Worm (Caenorhabditis elegans) whole organism, late embryonic: ENCODE data around the gene F40C5.1.

Source experiments
- F13H6.1 ChIP-seq: sonication (generic microtip); optimal IDR thresholded peaks from 2 replicates; lab custom pipeline; 2016; ENCODE audit warnings: missing genetic modification characterization, missing compliant biosample characterization
- K09A11.1 ChIP-seq: sonication (generic microtip); optimal IDR thresholded peaks from 2 replicates; lab custom pipeline; 2017; ENCODE audit warnings: antibody characterized with exemption, mild to moderate bottlenecking, missing genetic modification characterization, missing compliant biosample characterization; ENCODE audit not compliant: insufficient read depth
- T23F11.4 ChIP-seq: fragments of 200-800 bp; sonication (Bioruptor generic); optimal IDR thresholded peaks from 2 replicates; lab custom pipeline; 2018; ENCODE audit warnings: mild to moderate bottlenecking, missing genetic modification characterization, missing compliant biosample characterization
- ahr-1 ChIP-seq: sonication (generic microtip); optimal IDR thresholded peaks from 2 replicates; lab custom pipeline; 2016; ENCODE audit warnings: missing genetic modification characterization, missing compliant biosample characterization
- ceh-14 ChIP-seq: sonication (generic microtip); optimal IDR thresholded peaks from 2 replicates; lab custom pipeline; 2016; ENCODE audit warnings: missing genotype, missing genetic modification characterization, missing compliant biosample characterization
- ceh-18 ChIP-seq: sonication (generic microtip); optimal IDR thresholded peaks from 2 replicates; lab custom pipeline; 2016; ENCODE audit warnings: missing genetic modification characterization, missing compliant biosample characterization
- ceh-19 ChIP-seq: fragments of 200-800 bp; sonication (Bioruptor generic); optimal IDR thresholded peaks from 2 replicates; lab custom pipeline; 2018; ENCODE audit warnings: mild to moderate bottlenecking, missing genetic modification characterization, missing compliant biosample characterization
- ceh-22 ChIP-seq: sonication (generic microtip); optimal IDR thresholded peaks from 2 replicates; lab custom pipeline; 2017; ENCODE audit warnings: missing biosample characterization, missing genetic modification characterization
- ceh-30 ChIP-seq: fragments of 150-350 bp; optimal IDR thresholded peaks from 2 replicates; lab custom pipeline; 2014; ENCODE audit warnings: missing biosample characterization, missing genetic modification characterization
- ceh-48 ChIP-seq: sonication (generic microtip); optimal IDR thresholded peaks from 2 replicates; lab custom pipeline; 2016; ENCODE audit warnings: missing genetic modification characterization, inconsistent platforms, missing compliant biosample characterization
- ceh-6 ChIP-seq: fragments of 200-800 bp; sonication (Bioruptor generic); optimal IDR thresholded peaks from 2 replicates; lab custom pipeline; 2018; ENCODE audit warnings: mild to moderate bottlenecking, missing genetic modification characterization, missing compliant biosample characterization
- dmd-4 ChIP-seq: sonication (generic microtip); optimal IDR thresholded peaks from 2 replicates; lab custom pipeline; 2016; ENCODE audit warnings: borderline replicate concordance, missing genetic modification characterization, missing compliant biosample characterization
- ets-4 ChIP-seq: sonication (generic microtip); optimal IDR thresholded peaks from 2 replicates; lab custom pipeline; 2016; ENCODE audit warnings: missing genetic modification characterization, missing compliant biosample characterization
- eyg-1 ChIP-seq: sonication (generic microtip); optimal IDR thresholded peaks from 2 replicates; lab custom pipeline; 2016; ENCODE audit warnings: missing genotype, missing genetic modification characterization, missing compliant biosample characterization
- fax-1 ChIP-seq: sonication (generic microtip); optimal IDR thresholded peaks from 2 replicates; lab custom pipeline; 2016; ENCODE audit warnings: missing genotype, missing genetic modification characterization, missing compliant biosample characterization
- fkh-10 ChIP-seq: fragments of 150-350 bp; optimal IDR thresholded peaks from 2 replicates; lab custom pipeline; 2014; ENCODE audit warnings: missing biosample characterization, missing genetic modification reagents, missing genetic modification characterization
- fkh-6 ChIP-seq: sonication (generic microtip); optimal IDR thresholded peaks from 2 replicates; lab custom pipeline; 2016; ENCODE audit warnings: missing genetic modification characterization, missing compliant biosample characterization
- gmeb-2 ChIP-seq: sonication (generic microtip); optimal IDR thresholded peaks from 2 replicates; lab custom pipeline; 2016; ENCODE audit warnings: missing genetic modification characterization, inconsistent platforms, missing compliant biosample characterization
- hlh-13 ChIP-seq: fragments of 200-800 bp; sonication (Bioruptor generic); optimal IDR thresholded peaks from 2 replicates; lab custom pipeline; 2018; ENCODE audit warnings: mild to moderate bottlenecking, missing genetic modification characterization, missing compliant biosample characterization
- hlh-15 ChIP-seq: sonication (generic microtip); optimal IDR thresholded peaks from 2 replicates; lab custom pipeline; 2016; ENCODE audit warnings: missing genetic modification characterization, missing compliant biosample characterization
- hlh-30 ChIP-seq: sonication (generic microtip); optimal IDR thresholded peaks from 2 replicates; lab custom pipeline; 2017; ENCODE audit warnings: antibody characterized with exemption, missing genetic modification characterization, missing compliant biosample characterization; ENCODE audit not compliant: insufficient read depth
- hlh-8 ChIP-seq: sonication (generic microtip); optimal IDR thresholded peaks from 2 replicates; lab custom pipeline; 2016; ENCODE audit warnings: missing genotype, missing genetic modification characterization, missing compliant biosample characterization
- lim-6 ChIP-seq: sonication (generic microtip); optimal IDR thresholded peaks from 2 replicates; lab custom pipeline; 2016; ENCODE audit warnings: missing genetic modification characterization, missing compliant biosample characterization
- madf-2 ChIP-seq: sonication (generic microtip); optimal IDR thresholded peaks from 2 replicates; lab custom pipeline; 2017; ENCODE audit warnings: missing genetic modification characterization, missing compliant biosample characterization
- nhr-11 ChIP-seq: fragments of 150-350 bp; optimal IDR thresholded peaks from 2 replicates; lab custom pipeline; 2014; ENCODE audit warnings: missing biosample characterization, missing genetic modification characterization
- npax-4 ChIP-seq: sonication (generic microtip); optimal IDR thresholded peaks from 2 replicates; lab custom pipeline; 2016; ENCODE audit warnings: missing genetic modification characterization, missing compliant biosample characterization
- odd-2 ChIP-seq: sonication (generic microtip); optimal IDR thresholded peaks from 2 replicates; lab custom pipeline; 2017; ENCODE audit warnings: antibody characterized with exemption, mild to moderate bottlenecking, missing genetic modification characterization, missing compliant biosample characterization
- pag-3 ChIP-seq: sonication (generic microtip); optimal IDR thresholded peaks from 2 replicates; lab custom pipeline; 2016; ENCODE audit warnings: missing compliant biosample characterization, missing genetic modification characterization, borderline replicate concordance
- pat-9 ChIP-seq: fragments of 200-800 bp; sonication (Bioruptor generic); optimal IDR thresholded peaks from 2 replicates; lab custom pipeline; 2018; ENCODE audit warnings: mild to moderate bottlenecking, missing genetic modification characterization, moderate library complexity, missing compliant biosample characterization
- pax-1 ChIP-seq: fragments of 150-350 bp; optimal IDR thresholded peaks from 2 replicates; lab custom pipeline; 2014; ENCODE audit warnings: missing biosample characterization, missing genetic modification characterization
- pha-2 ChIP-seq: sonication (generic microtip); optimal IDR thresholded peaks from 2 replicates; lab custom pipeline; 2017; ENCODE audit warnings: mild to moderate bottlenecking, missing genetic modification characterization, missing compliant biosample characterization
- pha-4 ChIP-seq: fragments of 150-350 bp; optimal IDR thresholded peaks from 2 replicates; lab custom pipeline; 2018; ENCODE audit warnings: missing biosample characterization, missing genetic modification reagents, missing genetic modification characterization
- pros-1 ChIP-seq: fragments of 150-350 bp; optimal IDR thresholded peaks from 2 replicates; lab custom pipeline; 2014; ENCODE audit warnings: missing biosample characterization, missing genetic modification reagents, missing genetic modification characterization
- ref-2 ChIP-seq: sonication (generic microtip); optimal IDR thresholded peaks from 2 replicates; lab custom pipeline; 2016; ENCODE audit warnings: missing genetic modification characterization, missing compliant biosample characterization
- rnt-1 ChIP-seq: sonication (generic microtip); optimal IDR thresholded peaks from 2 replicates; lab custom pipeline; 2016; ENCODE audit warnings: missing genetic modification characterization, missing compliant biosample characterization
- sdc-2 ChIP-seq: sonication (generic microtip); optimal IDR thresholded peaks from 2 replicates; lab custom pipeline; 2016; ENCODE audit warnings: missing genotype, missing genetic modification characterization, missing compliant biosample characterization
- syd-9 ChIP-seq: sonication (generic microtip); optimal IDR thresholded peaks from 2 replicates; lab custom pipeline; 2016; ENCODE audit warnings: mild to moderate bottlenecking, missing genetic modification characterization, moderate library complexity, missing compliant biosample characterization
- tbx-7 ChIP-seq: sonication (generic microtip); optimal IDR thresholded peaks from 2 replicates; lab custom pipeline; 2016; ENCODE audit warnings: missing genotype, missing genetic modification characterization, missing compliant biosample characterization
- unc-3 ChIP-seq, 2 experiments: fragments of 200-800 bp in 1 of 2; sonication (Bioruptor generic) in 1 of 2; sonication (generic microtip) in 1 of 2; conservative IDR thresholded peaks in 1 of 2; optimal IDR thresholded peaks in 1 of 2; 2 replicates each; pipeline versions ENCODE4 v1.3.6 to Lab custom; 2016 to 2022; ENCODE audit warnings: missing compliant biosample characterization in 2 of 2, missing genetic modification characterization in 2 of 2, missing genetic modification reagents in 1 of 2
- unc-42 ChIP-seq: sonication (generic microtip); optimal IDR thresholded peaks from 2 replicates; lab custom pipeline; 2016; ENCODE audit warnings: missing genotype, missing genetic modification characterization, missing compliant biosample characterization
- unc-86 ChIP-seq: sonication (generic microtip); optimal IDR thresholded peaks from 2 replicates; lab custom pipeline; 2016; ENCODE audit warnings: missing genetic modification characterization, missing compliant biosample characterization
- ztf-16 ChIP-seq: sonication (generic microtip); optimal IDR thresholded peaks from 2 replicates; lab custom pipeline; 2017; ENCODE audit warnings: missing genetic modification characterization, missing compliant biosample characterization

The F40C5.1 gene

DNA sequence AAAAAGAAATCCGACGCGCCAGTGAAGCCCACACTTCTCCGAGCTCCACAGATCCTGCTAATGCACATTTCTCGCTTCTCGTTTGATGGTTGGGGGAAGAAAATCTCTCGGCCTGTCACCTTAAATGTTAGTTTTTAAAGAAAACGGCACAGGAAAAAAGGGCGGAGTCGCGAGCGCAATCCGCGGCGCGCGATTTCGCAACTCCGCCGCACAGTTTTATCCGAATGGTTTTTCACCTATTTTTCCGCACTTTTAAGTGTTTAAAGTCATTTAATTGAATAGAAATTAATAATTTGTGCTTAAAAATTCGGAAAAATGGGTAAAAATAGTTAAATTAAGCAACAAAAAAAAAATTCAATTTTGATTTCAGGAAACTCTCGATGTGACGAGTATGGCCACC lies 15.1 kb downstream of the F40C5.1 start (continued):
- peak; percentile 27 for TF ChIP-seq npax-4 (tag; lab: Kevin White, UChicago)
- no peak for TF ChIP-seq T23F11.4 (GFP tag; lab: Kevin White, UChicago)
- peak; percentile 11 for TF ChIP-seq unc-86 (tag; lab: Kevin White, UChicago)
- TF ChIP-seq pag-3 (tag; lab: Kevin White, UChicago), result no peak
- TF ChIP-seq lim-6 (tag; lab: Kevin White, UChicago), result no peak
- no peak for TF ChIP-seq nhr-11
- no peak for TF ChIP-seq unc-42 (tag; lab: Kevin White, UChicago)
- no peak for TF ChIP-seq ceh-22 (tag; lab: Kevin White, UChicago)
- TF ChIP-seq pha-4 (tag; lab: Kevin White, UChicago), result no peak
- TF ChIP-seq madf-2, result no peak
- peak; percentile 34 for TF ChIP-seq ceh-48 (tag; lab: Kevin White, UChicago)
- no peak for TF ChIP-seq syd-9 (tag; lab: Kevin White, UChicago)
- TF ChIP-seq K09A11.1 (tag; lab: Kevin White, UChicago), result peak; percentile 54

DNA sequence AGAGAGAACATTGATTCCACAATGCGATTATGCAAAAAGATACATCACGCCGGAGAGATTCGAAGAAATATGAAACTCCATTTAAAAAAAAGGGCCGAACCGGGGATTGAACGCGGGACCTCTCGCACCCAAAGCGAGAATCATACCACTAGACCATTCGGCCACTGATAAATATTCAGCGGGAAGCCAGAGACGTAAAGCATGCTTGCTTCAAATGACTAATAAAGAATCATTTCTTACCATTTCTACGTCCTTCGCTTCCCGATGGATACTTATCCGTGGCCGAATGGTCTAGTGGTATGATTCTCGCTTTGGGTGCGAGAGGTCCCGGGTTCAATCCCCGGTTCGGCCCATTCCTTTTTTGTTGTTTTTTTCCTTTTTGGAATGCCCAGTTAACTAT lies 15.7 kb downstream of the F40C5.1 start:
- no peak for TF ChIP-seq ceh-18 (tag; lab: Kevin White, UChicago)
- no peak for TF ChIP-seq pha-2
- no peak for TF ChIP-seq npax-4 (tag; lab: Kevin White, UChicago)
- no peak for TF ChIP-seq ets-4 (tag; lab: Kevin White, UChicago)
- TF ChIP-seq sdc-2 (tag; lab: Kevin White, UChicago), result no peak
- no peak for TF ChIP-seq odd-2 (tag; lab: Kevin White, UChicago)
- no peak for TF ChIP-seq dmd-4 (tag; lab: Kevin White, UChicago)

- TF ChIP-seq hlh-30 (tag; lab: Kevin White, UChicago), result no peak
- TF ChIP-seq unc-86 (tag; lab: Kevin White, UChicago), result no peak
- no peak for TF ChIP-seq fax-1 (tag; lab: Kevin White, UChicago)
- no peak for TF ChIP-seq F13H6.1
- TF ChIP-seq fkh-6 (tag; lab: Kevin White, UChicago), result no peak
- TF ChIP-seq ceh-6 (GFP tag; lab: Kevin White, UChicago), result no peak
- TF ChIP-seq ref-2 (tag; lab: Kevin White, UChicago), result no peak
- TF ChIP-seq K09A11.1 (tag; lab: Kevin White, UChicago), result no peak
- no peak for TF ChIP-seq nhr-11
- no peak for TF ChIP-seq pha-2
- no peak for TF ChIP-seq ahr-1 (tag; lab: Kevin White, UChicago)
- no peak for TF ChIP-seq ceh-14
- TF ChIP-seq eyg-1 (tag; lab: Kevin White, UChicago), result no peak
- no peak for TF ChIP-seq ceh-19 (GFP tag; lab: Kevin White, UChicago)
- no peak for TF ChIP-seq npax-4 (tag; lab: Kevin White, UChicago)
- no peak for TF ChIP-seq fkh-10 (GFP tag; lab: Kevin White, UChicago)
- no peak for TF ChIP-seq pros-1 (tag; lab: Kevin White, UChicago)
Observed at ce11 chrV:3592099-3592498, 19.6 kb downstream of the F40C5.1 start, which contains the start of gene T22F3.12. TSS of gene T22F3.12 (minus strand) at chrV:3592199.

DNA sequence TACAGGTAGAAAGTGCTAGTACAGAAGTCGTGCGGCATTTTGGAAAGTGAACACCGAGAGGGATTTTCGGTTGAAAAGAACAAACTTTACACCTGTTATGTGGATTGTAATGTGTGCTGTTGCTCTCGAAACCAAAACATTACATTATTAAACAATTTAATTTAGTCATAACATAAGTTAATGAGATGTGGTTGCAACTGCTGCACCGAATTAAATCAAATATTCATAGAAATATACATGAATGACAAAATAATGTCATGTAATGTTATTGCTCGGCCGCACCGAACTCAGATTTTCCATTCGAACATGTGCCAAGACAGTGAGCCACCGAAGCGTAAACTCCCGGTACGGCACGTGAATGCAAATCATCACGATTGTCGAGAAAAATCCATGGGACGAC lies 22.4 kb downstream of the F40C5.1 start, which contains the start of gene srh-213:
srh-213 (minus strand) TSS at position 101 of the 400 bp plus-strand sequence.
- TF ChIP-seq dmd-4 (tag; lab: Kevin White, UChicago) (no peak), ztf-16 (tag; lab: Kevin White, UChicago) (no peak), pat-9 (tag; lab: Kevin White, UChicago) (no peak), unc-3 (GFP tag; conservative IDR thresholded peaks at IDR 0.05; lab: Robert Waterston, UW) (no peak), unc-3 (tag; optimal IDR thresholded peaks at IDR 0.05; lab: Kevin White, UChicago) (no peak), pros-1 (tag; lab: Kevin White, UChicago) (no peak), sdc-2 (tag; lab: Kevin White, UChicago) (no peak), gmeb-2 (tag; lab: Kevin White, UChicago) (no peak), hlh-8 (no peak), rnt-1 (tag; lab: Kevin White, UChicago) (no peak), fkh-6 (tag; lab: Kevin White, UChicago) (no peak), tbx-7 (tag; lab: Kevin White, UChicago) (no peak), pax-1 (tag; lab: Kevin White, UChicago) (no peak), T23F11.4 (GFP tag; lab: Kevin White, UChicago) (no peak), hlh-15 (tag; lab: Kevin White, UChicago) (no peak), fax-1 (tag; lab: Kevin White, UChicago) (no peak), hlh-13 (GFP tag; lab: Kevin White, UChicago) (no peak), ceh-30 (tag; lab: Kevin White, UChicago) (no peak), ceh-19 (GFP tag; lab: Kevin White, UChicago) (no peak), pag-3 (tag; lab: Kevin White, UChicago) (no peak)
